Fruit fly (Drosophila melanogaster): ENCODE data around the gene CG11786.

- TF ChIP-seq Atf6 (GFP tag; IDR thresholded peaks at IDR 0.05) (no peak), CG31388 (GFP tag; optimal IDR thresholded peaks at IDR 0.05) (no peak), Hmr (GFP tag; optimal IDR thresholded peaks at IDR 0.05) (no peak), wek (GFP tag; optimal IDR thresholded peaks at IDR 0.05) (no peak), Abd-B (GFP tag; optimal IDR thresholded peaks at IDR 0.05) (no peak), CG2202 (tag; optimal IDR thresholded peaks at IDR 0.05) (no peak), vvl (GFP tag; IDR thresholded peaks at IDR 0.05) (no peak), CG12104 (GFP tag; optimal IDR thresholded peaks at IDR 0.05) (no peak), pros (GFP tag; optimal IDR thresholded peaks at IDR 0.05) (no peak), CG17568 (GFP tag; optimal IDR thresholded peaks at IDR 0.05) (no peak), Nf-YC (tag; optimal IDR thresholded peaks at IDR 0.05) (no peak), HLH3B (GFP tag; IDR thresholded peaks at IDR 0.05) (no peak), CG11504 (tag; optimal IDR thresholded peaks at IDR 0.05) (no peak)
Measured at dm6 chr3R:25002257-25002656, 43.9 kb upstream of the CG11786 start.

All from whole organism, embryonic.